Worm (Caenorhabditis elegans): Measurements from ENCODE around the gene B0035.21.

Gene B0035.21

DNA sequence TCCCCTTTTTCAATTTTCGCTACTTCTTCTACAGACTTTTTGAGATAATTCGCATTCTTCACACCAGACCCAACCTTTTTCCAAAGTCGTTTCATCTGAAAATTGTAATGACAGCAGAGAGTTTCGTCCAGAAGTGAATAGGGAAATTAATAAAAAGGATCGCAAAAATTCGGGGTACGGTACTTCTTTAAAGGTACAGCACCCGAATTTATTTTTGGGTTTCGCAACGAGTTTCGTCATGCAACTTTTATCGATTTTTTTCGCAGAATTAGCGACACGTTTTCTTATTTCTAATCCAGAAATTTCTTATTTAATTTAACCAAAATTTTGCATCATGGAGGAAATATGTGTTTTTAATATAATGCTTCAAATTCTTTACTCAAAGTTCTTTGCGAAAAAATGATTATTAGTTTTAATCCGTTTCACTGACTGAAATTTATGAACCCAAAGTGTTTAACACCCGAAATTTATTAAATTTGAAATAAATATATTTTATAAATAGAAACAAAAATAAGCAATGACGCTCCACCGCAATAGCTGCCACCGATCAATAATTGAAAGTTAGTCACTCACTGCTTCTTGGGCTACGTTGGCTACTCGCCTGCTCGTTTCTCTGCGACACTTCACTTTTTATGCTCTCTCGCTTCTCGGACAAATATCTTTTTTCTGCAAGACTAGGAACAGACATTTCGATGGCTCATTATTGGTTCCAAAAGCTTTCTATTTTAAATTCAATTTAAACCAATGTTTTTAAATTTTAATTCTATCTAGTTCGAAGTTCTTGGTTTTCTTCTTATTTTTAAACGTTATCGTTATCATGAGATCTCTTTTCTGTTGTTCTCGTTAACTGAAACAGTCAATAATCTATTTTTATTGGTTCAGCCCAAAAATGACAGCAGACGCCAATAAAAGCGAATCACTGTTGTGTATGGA is 28.6 kb upstream of the B0035.21 start, which contains the start of the genes B0035.15 and dnj-1 (continued):
- TF ChIP-seq dpl-1 (GFP tag; optimal IDR thresholded peaks at IDR 0.05) = peak; percentile 50
- TF ChIP-seq F37D6.2 (tag; optimal IDR thresholded peaks at IDR 0.05) = no peak
- no peak for TF ChIP-seq tra-1 (GFP tag; IDR thresholded peaks at IDR 0.05)
- TF ChIP-seq attf-4 (tag; optimal IDR thresholded peaks at IDR 0.05) = no peak
- no peak for TF ChIP-seq unc-130 (GFP tag; optimal IDR thresholded peaks at IDR 0.05)
- TF ChIP-seq ces-1 (GFP tag; optimal IDR thresholded peaks at IDR 0.05) = no peak
- TF ChIP-seq fos-1 (tag; optimal IDR thresholded peaks at IDR 0.05) = no peak
- peak; percentile 35 for TF ChIP-seq hlh-30 (tag; optimal IDR thresholded peaks at IDR 0.05; ENCODE audit: insufficient read depth)
- no peak for TF ChIP-seq dmd-8 (GFP tag; IDR thresholded peaks at IDR 0.05)
- TF ChIP-seq ceh-62 (tag; optimal IDR thresholded peaks at IDR 0.05) = no peak
- TF ChIP-seq nhr-10 (tag; optimal IDR thresholded peaks at IDR 0.05) = no peak
- TF ChIP-seq madf-5 (GFP tag; IDR thresholded peaks at IDR 0.05) = no peak
- no peak for TF ChIP-seq fkh-10 (GFP tag; optimal IDR thresholded peaks at IDR 0.05)
- peak; percentile 66 for TF ChIP-seq mes-2 (tag; optimal IDR thresholded peaks at IDR 0.05; ENCODE audit: poor library complexity, severe bottlenecking)
- TF ChIP-seq ceh-32 (tag; optimal IDR thresholded peaks at IDR 0.05; ENCODE audit: poor library complexity) = no peak
- no peak for TF ChIP-seq egl-43 (GFP tag; IDR thresholded peaks at IDR 0.05)
- TF ChIP-seq hlh-11 (tag; optimal IDR thresholded peaks at IDR 0.05) = peak; percentile 23
- TF ChIP-seq tag-97 (GFP tag; IDR thresholded peaks at IDR 0.05) = no peak
- TF ChIP-seq snpc-4 (tag; optimal IDR thresholded peaks at IDR 0.05) = no peak
- TF ChIP-seq hmg-1.1 (GFP tag; IDR thresholded peaks at IDR 0.05) = 0 out of 2 replicates have a peak, but pooled peaks have one; percentile 44
- no peak for TF ChIP-seq nhr-102 (tag; optimal IDR thresholded peaks at IDR 0.05)
- no peak for TF ChIP-seq nhr-111 (GFP tag; optimal IDR thresholded peaks at IDR 0.05)
- no peak for TF ChIP-seq F26F4.8 (GFP tag; conservative IDR thresholded peaks at IDR 0.05)
- peak in 1 of 2 experiments; percentile 53 for TF ChIP-seq lsy-2 (tag; optimal IDR thresholded peaks at IDR 0.05)
- TF ChIP-seq ceh-44 (GFP tag; IDR thresholded peaks at IDR 0.05) = no peak
- no peak for TF ChIP-seq nhr-41 (GFP tag; IDR thresholded peaks at IDR 0.05)
- no peak for TF ChIP-seq nhr-25 (tag; optimal IDR thresholded peaks at IDR 0.05; ENCODE audit: borderline replicate concordance, insufficient read depth)
- TF ChIP-seq set-16 (GFP tag; IDR thresholded peaks at IDR 0.05) = no peak
- TF ChIP-seq ZK337.2 (GFP tag; IDR thresholded peaks at IDR 0.05) = no peak
- TF ChIP-seq F44E2.7 (GFP tag; IDR thresholded peaks at IDR 0.05) = no peak
- no peak for TF ChIP-seq pha-4 (GFP tag; IDR thresholded peaks at IDR 0.05)
- no peak for TF ChIP-seq pha-4 (tag; optimal IDR thresholded peaks at IDR 0.05)
- no peak for TF ChIP-seq lin-29 (GFP tag; IDR thresholded peaks at IDR 0.05)
- TF ChIP-seq jun-1 (tag; optimal IDR thresholded peaks at IDR 0.05) = no peak
- no peak for TF ChIP-seq aly-2 (tag; optimal IDR thresholded peaks at IDR 0.05)
- TF ChIP-seq nhr-77 (tag; optimal IDR thresholded peaks at IDR 0.05) = peak; percentile 1
- no peak for TF ChIP-seq zfp-3 (GFP tag; conservative IDR thresholded peaks at IDR 0.05)
- TF ChIP-seq mdt-29 (GFP tag; IDR thresholded peaks at IDR 0.05) = no peak
- no peak for TF ChIP-seq lin-15B (tag; optimal IDR thresholded peaks at IDR 0.05)
- TF ChIP-seq hif-1 (tag; optimal IDR thresholded peaks at IDR 0.05) = no peak
- TF ChIP-seq madf-9 (GFP tag; conservative IDR thresholded peaks at IDR 0.05) = no peak
- no peak for TF ChIP-seq gei-8 (GFP tag; optimal IDR thresholded peaks at IDR 0.05)
- TF ChIP-seq nhr-76 (tag; optimal IDR thresholded peaks at IDR 0.05) = no peak
- no peak for TF ChIP-seq aha-1 (tag)
- TF ChIP-seq dve-1 (tag; optimal IDR thresholded peaks at IDR 0.05; ENCODE audit: insufficient read depth) = peak; percentile 46
- no peak for TF ChIP-seq daf-8 (GFP tag; IDR thresholded peaks at IDR 0.05)
- TF ChIP-seq vab-7 (GFP tag; IDR thresholded peaks at IDR 0.05) = no peak
- no peak for TF ChIP-seq lir-3 (tag; optimal IDR thresholded peaks at IDR 0.05)
- TF ChIP-seq Y105C5A.15 (GFP tag; IDR thresholded peaks at IDR 0.05) = no peak
